Fruit fly (Drosophila melanogaster): ENCODE results near the gene Tsp66E.
A peak's percentile ranks its signal among the peaks of the same experiment; 100 is the strongest.

Tsp66E gene

dm6 chr3L:8953962-8954647, 41.8 kb downstream of the Tsp66E start, which contains the start of the genes CG43783 and orb2 (continued):
- TF ChIP-seq BEAF-32 (GFP tag; optimal IDR thresholded peaks at IDR 0.05) (peak; percentile 63), Aef1 (GFP tag; IDR thresholded peaks at IDR 0.05) (no peak), CG18476 (GFP tag; optimal IDR thresholded peaks at IDR 0.05) (no peak), Oli (tag; optimal IDR thresholded peaks at IDR 0.05) (no peak), CG7963 (GFP tag; IDR thresholded peaks at IDR 0.05; ENCODE audit: partially characterized antibody) (0 out of 3 replicates have a peak, but pooled peaks have one; percentile 56), dimm (GFP tag; IDR thresholded peaks at IDR 0.05) (no peak), ro (GFP tag; IDR thresholded peaks at IDR 0.05) (no peak), HLH54F (GFP tag; optimal IDR thresholded peaks at IDR 0.05) (no peak), bbx (GFP tag; IDR thresholded peaks at IDR 0.05; ENCODE audit: partially characterized antibody) (peak; percentile 63; the same call in 1 of the 2 replicates), Sry-β (GFP tag; optimal IDR thresholded peaks at IDR 0.05) (peak; percentile 21), dmrt11E (tag; optimal IDR thresholded peaks at IDR 0.05) (no peak), pfk (GFP tag; optimal IDR thresholded peaks at IDR 0.05) (no peak), fd102C (GFP tag; optimal IDR thresholded peaks at IDR 0.05) (no peak), CG14441 (GFP tag; IDR thresholded peaks at IDR 0.05) (no peak), BtbVII (GFP tag; optimal IDR thresholded peaks at IDR 0.05) (no peak), CG2875 (GFP tag; optimal IDR thresholded peaks at IDR 0.05) (no peak), CG17802 (tag; optimal IDR thresholded peaks at IDR 0.05) (no peak), ind (GFP tag; optimal IDR thresholded peaks at IDR 0.05) (no peak), ems (GFP tag; optimal IDR thresholded peaks at IDR 0.05) (no peak), NC2α (GFP tag; optimal IDR thresholded peaks at IDR 0.05) (no peak), CG10543 (GFP tag; optimal IDR thresholded peaks at IDR 0.05) (no peak), CG11247 (GFP tag; IDR thresholded peaks at IDR 0.05) (no peak), tap (tag; optimal IDR thresholded peaks at IDR 0.05) (no peak), run (tag; optimal IDR thresholded peaks at IDR 0.05) (no peak), Gsc (GFP tag; IDR thresholded peaks at IDR 0.05) (no peak), Scr (GFP tag; IDR thresholded peaks at IDR 0.05; ENCODE audit: partially characterized antibody) (peak; percentile 60), shn (GFP tag; optimal IDR thresholded peaks at IDR 0.05) (no peak), CG7987 (GFP tag; optimal IDR thresholded peaks at IDR 0.05) (no peak), ERR (GFP tag; optimal IDR thresholded peaks at IDR 0.05) (no peak), lab (GFP tag; optimal IDR thresholded peaks at IDR 0.05) (no peak), CG8478 (optimal IDR thresholded peaks at IDR 0.05) (no peak), Dll (GFP tag; IDR thresholded peaks at IDR 0.05; ENCODE audit: partially characterized antibody) (peak; percentile 62), CG17829 (tag; optimal IDR thresholded peaks at IDR 0.05) (no peak), sqz (GFP tag; optimal IDR thresholded peaks at IDR 0.05) (no peak), nom (GFP tag; optimal IDR thresholded peaks at IDR 0.05) (no peak), fru (optimal IDR thresholded peaks at IDR 0.05) (no peak), CG10321 (GFP tag; IDR thresholded peaks at IDR 0.05) (no peak), salm (tag; optimal IDR thresholded peaks at IDR 0.05) (no peak), CG5180 (GFP tag; optimal IDR thresholded peaks at IDR 0.05) (no peak), Oaz (GFP tag; IDR thresholded peaks at IDR 0.05) (no peak), CG9437 (GFP tag; optimal IDR thresholded peaks at IDR 0.05) (no peak), CG8765 (GFP tag; IDR thresholded peaks at IDR 0.05) (no peak), Ets97D (GFP tag; optimal IDR thresholded peaks at IDR 0.05) (no peak), zen2 (GFP tag; IDR thresholded peaks at IDR 0.05; ENCODE audit: partially characterized antibody) (peak; percentile 55; the same call in 2 of the 3 replicates), twi (tag; optimal IDR thresholded peaks at IDR 0.05) (no peak), knrl (GFP tag; IDR thresholded peaks at IDR 0.05; ENCODE audit: partially characterized antibody) (peak; percentile 23; the same call in 2 of the 3 replicates), pita (GFP tag; optimal IDR thresholded peaks at IDR 0.05) (no peak), kay (GFP tag; optimal IDR thresholded peaks at IDR 0.05) (no peak), HHEX (GFP tag; optimal IDR thresholded peaks at IDR 0.05) (no peak), Deaf1 (tag; optimal IDR thresholded peaks at IDR 0.05) (no peak)
